Worm (Caenorhabditis elegans) whole organism, L4/young adult: ENCODE data around the gene nspc-5.
"Not testable (repeated sequence)": the region's sequence is repeated elsewhere in the genome, so short reads cannot be mapped to it uniquely, and the experiment has no call there.

Experiments
- W03F9.2 ChIP-seq: fragments of 150-350 bp; optimal IDR thresholded peaks from 2 replicates; lab custom pipeline; 2014; ENCODE audit warnings: missing biosample characterization, missing genetic modification characterization
- him-1 ChIP-seq: sonication (generic microtip); optimal IDR thresholded peaks from 2 replicates; lab custom pipeline; 2016; ENCODE audit warnings: missing genotype, missing genetic modification reagents, missing genetic modification characterization, missing compliant biosample characterization

- TF ChIP-seq W03F9.2 (tag; lab: Kevin White, UChicago); him-1: not testable (repeated sequence)
Observed at ce11 chrX:8535006-8535405, 3.5 kb upstream of the nspc-5 start, which contains the start of gene nspc-1.
